Worm (Caenorhabditis elegans) whole organism, L1 larva: Measurements from ENCODE around the gene K03A11.1.

Experiments used
- blmp-1 ChIP-seq: fragments of 150-350 bp; optimal IDR thresholded peaks from 2 replicates; lab custom pipeline; 2014; ENCODE audit warnings: missing biosample characterization, missing genetic modification characterization
- snpc-4 ChIP-seq: fragments of 150-350 bp; optimal IDR thresholded peaks from 2 replicates; lab custom pipeline; 2014; ENCODE audit warnings: missing biosample characterization, missing genetic modification characterization

DNA sequence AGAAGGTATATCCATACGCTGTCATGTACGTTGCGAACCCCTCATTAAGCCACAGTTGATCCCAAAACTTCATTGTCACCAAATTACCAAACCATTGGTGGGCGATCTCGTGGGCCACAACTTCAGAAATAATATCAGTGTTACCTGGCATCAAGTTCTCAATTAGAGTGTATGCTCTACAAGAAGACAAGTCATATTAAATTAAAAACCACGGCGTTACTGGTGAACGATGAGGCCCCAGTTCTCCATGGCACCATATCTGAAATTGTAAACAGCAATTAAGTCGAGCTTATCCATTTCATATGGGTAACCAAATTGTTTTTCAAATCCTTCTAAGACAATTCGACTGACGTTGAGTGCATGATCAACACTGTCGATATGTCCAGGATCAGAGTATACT is 51.3 kb downstream of the K03A11.1 start:
- TF ChIP-seq snpc-4 (tag; lab: Kevin White, UChicago) (no peak), blmp-1 (tag; lab: Kevin White, UChicago) (no peak)
